Worm (Caenorhabditis elegans): ENCODE data around the gene Y67H2A.10.
A peak's percentile ranks its signal among the peaks of the same experiment; 100 is the strongest.

Gene Y67H2A.10

DNA sequence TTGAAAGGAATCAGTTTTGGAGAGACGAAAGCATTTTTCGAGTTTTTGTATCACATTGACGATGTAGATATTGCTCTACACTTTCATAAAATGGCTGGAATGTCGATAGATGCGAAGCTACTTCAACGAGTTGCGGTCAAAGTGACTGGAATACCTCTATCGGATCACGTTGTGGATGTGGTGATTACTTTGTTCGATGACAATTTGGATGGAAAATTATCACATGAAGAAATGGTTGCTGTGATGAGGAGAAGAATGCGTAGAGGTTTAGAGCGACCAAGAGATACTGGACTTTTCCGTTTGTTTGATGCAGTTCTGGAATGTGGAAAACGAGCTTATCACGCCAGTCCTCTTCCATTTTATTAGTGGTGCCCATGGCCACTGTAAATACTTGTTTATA lies 10.3 kb upstream of the Y67H2A.10 start:
- TF ChIP-seq aha-1 (tag) (peak; percentile 55), lin-39 (tag; optimal IDR thresholded peaks at IDR 0.05) (no peak), unc-62 (GFP tag; optimal IDR thresholded peaks at IDR 0.05 in 1 of 2) (peak in 1 of 2 experiments; percentile 85), unc-62 (tag; optimal IDR thresholded peaks at IDR 0.05) (no peak)

DNA sequence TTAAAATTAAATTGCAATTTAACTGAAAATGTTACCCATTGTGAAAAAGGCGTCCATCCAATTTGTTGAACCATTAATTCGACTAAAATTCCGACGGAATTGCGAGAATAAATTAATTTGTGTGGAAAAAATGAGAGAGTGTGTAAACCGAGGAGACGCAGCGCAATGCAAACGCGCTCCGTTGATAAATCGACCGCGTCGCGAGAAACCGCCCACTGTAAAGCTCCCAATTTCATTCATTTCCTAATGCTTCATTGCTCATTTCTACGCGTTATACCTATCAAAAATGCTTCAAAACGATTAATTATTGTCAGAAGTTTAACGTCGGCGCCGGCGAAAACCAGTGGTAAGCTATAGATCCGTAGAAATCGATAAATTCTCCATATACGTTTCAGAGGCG lies 8.4 kb upstream of the Y67H2A.10 start, which contains the start of the genes Y67H2A.2 and micu-1:
Gene Y67H2A.2, minus strand, starts transcription at position 74 of the 400 bp plus-strand sequence.
Gene micu-1, plus strand, starts transcription at position 181 of the 400 bp plus-strand sequence.
- TF ChIP-seq nhr-77 (tag; optimal IDR thresholded peaks at IDR 0.05), result peak; percentile 18
- no peak for TF ChIP-seq dmd-9 (GFP tag; IDR thresholded peaks at IDR 0.05)
- no peak for TF ChIP-seq zip-11 (GFP tag; IDR thresholded peaks at IDR 0.05)
- TF ChIP-seq pha-4 (GFP tag; IDR thresholded peaks at IDR 0.05), result no peak
- no peak for TF ChIP-seq pha-4 (tag; optimal IDR thresholded peaks at IDR 0.05)
- TF ChIP-seq ctbp-1 (GFP tag; IDR thresholded peaks at IDR 0.05), result 0 out of 2 replicates have a peak, but pooled peaks have one; percentile 42
- TF ChIP-seq sdz-12 (GFP tag; optimal IDR thresholded peaks at IDR 0.05), result no peak
- peak in 1 of 2 experiments; percentile 29 for TF ChIP-seq hif-1 (tag; optimal IDR thresholded peaks at IDR 0.05)
- no peak for TF ChIP-seq cey-2 (tag; optimal IDR thresholded peaks at IDR 0.05; ENCODE audit: borderline replicate concordance, insufficient read depth)
- no peak for TF ChIP-seq tra-1 (GFP tag; IDR thresholded peaks at IDR 0.05)
- TF ChIP-seq nhr-48 (tag; optimal IDR thresholded peaks at IDR 0.05), result peak; percentile 16
- TF ChIP-seq hlh-11 (tag; optimal IDR thresholded peaks at IDR 0.05), result peak; percentile 49
- TF ChIP-seq hlh-30 (tag; optimal IDR thresholded peaks at IDR 0.05; ENCODE audit: insufficient read depth), result peak; percentile 45
- TF ChIP-seq F26F4.8 (GFP tag; conservative IDR thresholded peaks at IDR 0.05), result no peak
- peak; percentile 98 for TF ChIP-seq aha-1 (tag)
- no peak for TF ChIP-seq php-3 (GFP tag; IDR thresholded peaks at IDR 0.05)
- no peak for TF ChIP-seq zip-2 (tag; optimal IDR thresholded peaks at IDR 0.05)
- peak; percentile 7 for TF ChIP-seq nhr-6 (tag; optimal IDR thresholded peaks at IDR 0.05)
- TF ChIP-seq nhr-11 (tag; optimal IDR thresholded peaks at IDR 0.05), result no peak
- no peak for TF ChIP-seq T20F7.1 (GFP tag; optimal IDR thresholded peaks at IDR 0.05)
- TF ChIP-seq madf-5 (GFP tag; IDR thresholded peaks at IDR 0.05), result no peak
- TF ChIP-seq nhr-25 (tag; optimal IDR thresholded peaks at IDR 0.05; ENCODE audit: borderline replicate concordance, insufficient read depth), result no peak
- TF ChIP-seq lin-38 (GFP tag; IDR thresholded peaks at IDR 0.05), result peak; percentile 99
- no peak for TF ChIP-seq nhr-10 (tag; optimal IDR thresholded peaks at IDR 0.05)
- no peak for TF ChIP-seq lin-29 (GFP tag; IDR thresholded peaks at IDR 0.05)
- TF ChIP-seq mdt-29 (GFP tag; IDR thresholded peaks at IDR 0.05), result no peak
- no peak for TF ChIP-seq mdl-1 (tag; optimal IDR thresholded peaks at IDR 0.05)
- TF ChIP-seq ztf-7 (tag; optimal IDR thresholded peaks at IDR 0.05), result peak; percentile 85
- no peak for TF ChIP-seq ceh-28 (tag; optimal IDR thresholded peaks at IDR 0.05)
- TF ChIP-seq dpl-1 (GFP tag; optimal IDR thresholded peaks at IDR 0.05), result peak; percentile 40
- TF ChIP-seq lsy-2 (tag; optimal IDR thresholded peaks at IDR 0.05), result peak; percentile 38 to 73
- no peak for TF ChIP-seq aly-2 (tag; optimal IDR thresholded peaks at IDR 0.05)
- TF ChIP-seq spr-3 (GFP tag; optimal IDR thresholded peaks at IDR 0.05), result peak; percentile 41
- TF ChIP-seq ceh-62 (tag; optimal IDR thresholded peaks at IDR 0.05), result no peak
- no peak for TF ChIP-seq lin-1 (GFP tag; IDR thresholded peaks at IDR 0.05)
- no peak for TF ChIP-seq unc-39 (tag; optimal IDR thresholded peaks at IDR 0.05)
- no peak for TF ChIP-seq unc-62 (GFP tag; optimal IDR thresholded peaks at IDR 0.05 in 1 of 2)
- no peak for TF ChIP-seq unc-62 (tag; optimal IDR thresholded peaks at IDR 0.05)
- peak; percentile 57 for TF ChIP-seq mep-1 (tag; optimal IDR thresholded peaks at IDR 0.05)
- no peak for TF ChIP-seq mxl-2 (GFP tag; conservative IDR thresholded peaks at IDR 0.05)
- TF ChIP-seq mes-2 (tag; optimal IDR thresholded peaks at IDR 0.05; ENCODE audit: poor library complexity, severe bottlenecking), result peak; percentile 83
- no peak for TF ChIP-seq vab-7 (GFP tag; IDR thresholded peaks at IDR 0.05)
- 0 out of 2 replicates have a peak, but pooled peaks have one; percentile 34 for TF ChIP-seq ceh-20 (GFP tag; IDR thresholded peaks at IDR 0.05)
- TF ChIP-seq spr-1 (tag; optimal IDR thresholded peaks at IDR 0.05), result no peak
- no peak for TF ChIP-seq snpc-1.2 (GFP tag; IDR thresholded peaks at IDR 0.05)
- no peak for TF ChIP-seq madf-9 (GFP tag; conservative IDR thresholded peaks at IDR 0.05)
- TF ChIP-seq fos-1 (tag; optimal IDR thresholded peaks at IDR 0.05), result no peak
- TF ChIP-seq fkh-10 (GFP tag; optimal IDR thresholded peaks at IDR 0.05), result peak; percentile 62

All from whole organism, L4 larva.